Fruit fly (Drosophila melanogaster): ENCODE measurements around the gene CG1299.

CG1299 gene

dm6 chr3L:4119636-4120357 lies 28.7 kb upstream of the CG1299 start:
- TF ChIP-seq noc (tag; optimal IDR thresholded peaks at IDR 0.05) = no peak

- TF ChIP-seq noc (tag; optimal IDR thresholded peaks at IDR 0.05) = no peak
Measured at dm6 chr3L:4120358-4121349, 27.8 kb upstream of the CG1299 start.

dm6 chr3L:4121589-4121988 lies 26.9 kb upstream of the CG1299 start:
- TF ChIP-seq noc (tag; optimal IDR thresholded peaks at IDR 0.05) = no peak

- peak; percentile 39 for TF ChIP-seq noc (tag; optimal IDR thresholded peaks at IDR 0.05)
Measured at dm6 chr3L:4122185-4122767, 26.2 kb upstream of the CG1299 start, which contains the start of gene Chd64. Gene Chd64, minus strand, starts transcription at chr3L:4122388.

- no peak for TF ChIP-seq noc (tag; optimal IDR thresholded peaks at IDR 0.05)
Measured at dm6 chr3L:4125709-4126108, 22.8 kb upstream of the CG1299 start.

- TF ChIP-seq noc (tag; optimal IDR thresholded peaks at IDR 0.05) = no peak
Measured at dm6 chr3L:4128579-4128978, 19.9 kb upstream of the CG1299 start.

dm6 chr3L:4130743-4131142 lies 17.8 kb upstream of the CG1299 start:
- no peak for TF ChIP-seq noc (tag; optimal IDR thresholded peaks at IDR 0.05)

- TF ChIP-seq noc (tag; optimal IDR thresholded peaks at IDR 0.05) = no peak
Measured at dm6 chr3L:4132585-4132984, 15.9 kb upstream of the CG1299 start.

dm6 chr3L:4133724-4134678 lies 14.5 kb upstream of the CG1299 start, which contains the start of gene ens:
Gene ens, minus strand, starts transcription at chr3L:4134550.
- no peak for TF ChIP-seq noc (tag; optimal IDR thresholded peaks at IDR 0.05)

- TF ChIP-seq noc (tag; optimal IDR thresholded peaks at IDR 0.05) = no peak
Measured at dm6 chr3L:4135857-4136256, 12.6 kb upstream of the CG1299 start, which contains the start of gene RfC4. Gene RfC4, minus strand, starts transcription at chr3L:4136038.

- peak; percentile 27 for TF ChIP-seq noc (tag; optimal IDR thresholded peaks at IDR 0.05)
Measured at dm6 chr3L:4138804-4139521, 9.5 kb upstream of the CG1299 start, which contains the start of the genes Rop and Ras64B. Gene Rop, minus strand, starts transcription at chr3L:4138996. Gene Ras64B, plus strand, starts transcription at chr3L:4139076.

dm6 chr3L:4141167-4141566 lies 7.3 kb upstream of the CG1299 start, which contains the start of gene Akh:
Gene Akh, plus strand, starts transcription at chr3L:4141467.
- TF ChIP-seq noc (tag; optimal IDR thresholded peaks at IDR 0.05) = no peak

dm6 chr3L:4142064-4142463 lies 6.4 kb upstream of the CG1299 start, which contains the start of gene CG32260:
Gene CG32260, plus strand, starts transcription at chr3L:4142364.
- no peak for TF ChIP-seq noc (tag; optimal IDR thresholded peaks at IDR 0.05)

dm6 chr3L:4145229-4145628 lies 3.3 kb upstream of the CG1299 start:
- TF ChIP-seq noc (tag; optimal IDR thresholded peaks at IDR 0.05) = no peak

All from whole organism, larva.